Worm (Caenorhabditis elegans): Measurements from ENCODE around the gene C03G6.6.

ce11 chrV:7364951-7365350, 7.7 kb downstream of the C03G6.6 start, which contains the start of gene exc-13:
- TF ChIP-seq nhr-6 (tag; optimal IDR thresholded peaks at IDR 0.05) = no peak
- TF ChIP-seq blmp-1 (tag; optimal IDR thresholded peaks at IDR 0.05; ENCODE audit: insufficient read depth) = no peak
- no peak for TF ChIP-seq ztf-4 (tag; optimal IDR thresholded peaks at IDR 0.05)

Data from whole organism, L2 larva.